Worm (Caenorhabditis elegans): ENCODE measurements around the gene pafo-1.

- no peak for TF ChIP-seq ama-1 (optimal IDR thresholded peaks at IDR 0.05)
- TF ChIP-seq nhr-25 (tag; optimal IDR thresholded peaks at IDR 0.05) = no peak
- no peak for TF ChIP-seq lin-11 (tag; optimal IDR thresholded peaks at IDR 0.05)
- no peak for TF ChIP-seq elt-3 (tag; optimal IDR thresholded peaks at IDR 0.05)
- TF ChIP-seq lin-13 (GFP tag; optimal IDR thresholded peaks at IDR 0.05) = no peak
These were observed 41.1 kb downstream of the pafo-1 start, which contains the start of gene srx-86 for ce11 chrV:11562643-11563042.
